Fruit fly (Drosophila melanogaster) whole organism, wandering third instar larva: ENCODE measurements around the gene CG46310.

Experiments used
- Abd-B ChIP-seq: fragments of >200 bp; optimal IDR thresholded peaks from 2 replicates; lab custom pipeline; 2017; ENCODE audit warnings: missing biosample characterization, missing genetic modification characterization
- CG9705 ChIP-seq: fragments of 200-800 bp; sonication (Bioruptor generic); optimal IDR thresholded peaks from 2 replicates; lab custom pipeline; 2018; ENCODE audit warnings: missing biosample characterization, mild to moderate bottlenecking, missing genetic modification characterization
- CrebA ChIP-seq: fragments of 200-800 bp; sonication (Bioruptor generic); optimal IDR thresholded peaks from 2 replicates; lab custom pipeline; 2016; ENCODE audit warnings: missing biosample characterization, mild to moderate bottlenecking, missing genetic modification characterization, borderline replicate concordance
- Dfd ChIP-seq: fragments of >200 bp; optimal IDR thresholded peaks from 2 replicates; lab custom pipeline; 2017; ENCODE audit warnings: missing biosample characterization, missing genetic modification characterization
- Hr83 ChIP-seq: fragments of 200-300 bp; sonication (Bioruptor generic); optimal IDR thresholded peaks from 2 replicates; lab custom pipeline; 2016; ENCODE audit warnings: missing biosample characterization, mild to moderate bottlenecking, missing genetic modification characterization, moderate library complexity; ENCODE audit not compliant: poor library complexity, severe bottlenecking
- Jra ChIP-seq: sonication (Bioruptor generic); optimal IDR thresholded peaks from 2 replicates; lab custom pipeline; 2016; ENCODE audit warnings: missing biosample characterization, missing genetic modification characterization
- OdsH ChIP-seq: fragments of 200-800 bp; sonication (Bioruptor generic); optimal IDR thresholded peaks from 2 replicates; lab custom pipeline; 2016; ENCODE audit warnings: missing biosample characterization, mild to moderate bottlenecking, missing genetic modification characterization
- brk ChIP-seq: fragments of 200-800 bp; sonication (Bioruptor generic); optimal IDR thresholded peaks from 2 replicates; lab custom pipeline; 2016; ENCODE audit warnings: missing biosample characterization, mild to moderate bottlenecking, missing genetic modification characterization
- dl ChIP-seq, 2 experiments: fragments of 175-275, 200-275 bp in 1 of 2; fragments of 200-275 bp in 1 of 2; sonication (Bioruptor generic); optimal IDR thresholded peaks; lab custom pipeline; 2018; ENCODE audit warnings: mild to moderate bottlenecking in 2 of 2, missing biosample characterization in 2 of 2, missing genetic modification characterization in 2 of 2, moderate library complexity in 2 of 2; ENCODE audit not compliant: partially characterized antibody in 2 of 2, insufficient read depth in 1 of 2
- ey ChIP-seq: fragments of 200-800 bp; sonication (Bioruptor generic); optimal IDR thresholded peaks from 2 replicates; lab custom pipeline; 2016; ENCODE audit warnings: missing biosample characterization, missing genetic modification characterization
- psq ChIP-seq: fragments of 200-800 bp; sonication (Bioruptor generic); optimal IDR thresholded peaks from 3 replicates; lab custom pipeline; 2017; ENCODE audit warnings: missing biosample characterization, mild to moderate bottlenecking, missing genetic modification characterization, moderate library complexity
- usp ChIP-seq: fragments of >200 bp; optimal IDR thresholded peaks from 2 replicates; lab custom pipeline; 2017; ENCODE audit warnings: missing biosample characterization, missing genetic modification characterization
- woc ChIP-seq: sonication (Bioruptor generic); optimal IDR thresholded peaks from 2 replicates; lab custom pipeline; 2016; ENCODE audit warnings: missing biosample characterization, mild to moderate bottlenecking, missing genetic modification characterization

DNA sequence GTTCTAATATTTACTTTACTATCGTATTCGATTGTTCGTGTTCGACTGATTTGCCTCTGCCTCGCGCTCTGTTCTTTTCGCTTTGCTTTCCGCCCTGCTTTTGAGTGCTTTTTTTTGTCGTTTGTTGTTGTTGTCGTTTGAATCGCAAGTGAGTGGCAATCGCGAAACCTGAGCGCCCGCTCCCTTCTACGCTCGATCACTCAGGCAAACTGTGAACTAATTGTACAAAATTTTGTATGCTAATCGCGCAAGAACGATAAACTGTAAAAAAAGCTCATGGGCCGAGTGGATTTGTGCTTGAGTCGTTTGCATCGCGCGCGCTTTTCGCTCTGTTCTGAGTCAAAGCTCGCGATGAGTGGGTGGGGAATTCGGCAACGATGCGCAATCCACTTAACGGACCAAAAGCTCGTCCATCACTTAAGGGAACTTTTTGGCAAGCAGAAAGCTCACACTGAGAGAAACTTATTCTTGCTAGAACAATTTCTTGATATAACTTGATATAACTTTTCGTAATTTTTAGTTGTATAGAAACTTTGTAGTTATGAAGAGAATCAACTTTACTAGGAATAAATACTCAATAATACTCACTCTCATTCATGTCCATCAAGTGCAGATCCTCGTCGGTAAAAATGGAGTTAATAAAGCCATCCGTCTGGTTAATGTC is 17.6 kb downstream of the CG46310 start:
- TF ChIP-seq CrebA (GFP tag; lab: Kevin White, UChicago) (no peak), psq (GFP tag; lab: Kevin White, UChicago) (peak; percentile 70), ey (GFP tag; lab: Kevin White, UChicago) (peak; percentile 51), dl (GFP tag; optimal IDR thresholded peaks at IDR 0.05; lab: Kevin White, UChicago; ENCODE audit: insufficient read depth in 1 of 2, partially characterized antibody in 2 of 2) (peak in 1 of 2 experiments; percentile 6), CG9705 (no peak), woc (GFP tag; lab: Kevin White, UChicago) (no peak), Hr83 (no peak), Jra (GFP tag; lab: Kevin White, UChicago) (no peak), Dfd (no peak), usp (no peak), brk (GFP tag; lab: Kevin White, UChicago) (peak; percentile 49), Abd-B (GFP tag; lab: Kevin White, UChicago) (no peak), OdsH (GFP tag; lab: Kevin White, UChicago) (peak; percentile 33)
